Fruit fly (Drosophila melanogaster) whole organism, embryonic: ENCODE measurements around the gene Sodh1.

Experiments
- Adf1 ChIP-seq: fragments of 200-800 bp; sonication (Bioruptor generic); IDR thresholded peaks from 2 replicates; pipeline ENCODE4 v1.3.6; 2022; ENCODE audit warnings: missing biosample characterization, missing genetic modification characterization
- Bgb ChIP-seq: fragments of 200-800 bp; sonication (Bioruptor generic); IDR thresholded peaks from 2 replicates; pipeline ENCODE4 v1.3.6; 2022; ENCODE audit warnings: missing biosample characterization, missing genetic modification characterization; ENCODE audit not compliant: partially characterized antibody
- CG13296 ChIP-seq: fragments of 200-800 bp; sonication (Bioruptor generic); optimal IDR thresholded peaks from 3 replicates; lab custom pipeline; 2018; ENCODE audit warnings: missing biosample characterization, mild to moderate bottlenecking, missing genetic modification characterization
- CG13775 ChIP-seq: fragments of 200-800 bp; sonication (Bioruptor generic); optimal IDR thresholded peaks from 3 replicates; lab custom pipeline; 2017; ENCODE audit warnings: missing biosample characterization, mild to moderate bottlenecking, missing genetic modification characterization
- CG15479 ChIP-seq: fragments of 200-800 bp; sonication (Bioruptor generic); optimal IDR thresholded peaks from 3 replicates; lab custom pipeline; 2019; ENCODE audit warnings: missing biosample characterization, mild to moderate bottlenecking, missing genetic modification characterization, moderate library complexity
- CG17829 ChIP-seq: fragments of 200-800 bp; optimal IDR thresholded peaks from 2 replicates; lab custom pipeline; 2019; ENCODE audit warnings: missing biosample characterization, mild to moderate bottlenecking, missing genetic modification characterization, moderate library complexity
- CG1832 ChIP-seq: fragments of 200-800 bp; sonication (Bioruptor generic); optimal IDR thresholded peaks from 2 replicates; lab custom pipeline; 2017; ENCODE audit warnings: missing biosample characterization, mild to moderate bottlenecking, missing genetic modification characterization, inconsistent platforms
- CG4328 ChIP-seq: fragments of 200-800 bp; sonication (Bioruptor generic); optimal IDR thresholded peaks from 3 replicates; lab custom pipeline; 2017; ENCODE audit warnings: missing biosample characterization, missing genetic modification reagents, missing genetic modification characterization
- CG4854 ChIP-seq: fragments of 200-800 bp; sonication (Bioruptor generic); optimal IDR thresholded peaks from 2 replicates; lab custom pipeline; 2016; ENCODE audit warnings: missing biosample characterization, missing genetic modification characterization, inconsistent platforms
- CG6272 ChIP-seq: fragments of 200-800 bp; sonication (Bioruptor generic); IDR thresholded peaks from 2 replicates; pipeline ENCODE4 v1.3.6; 2022; ENCODE audit warnings: missing biosample characterization, missing genetic modification characterization
- CG8089 ChIP-seq: fragments of 200-800 bp; sonication (Bioruptor generic); optimal IDR thresholded peaks from 3 replicates; lab custom pipeline; 2016; ENCODE audit warnings: missing biosample characterization, missing genetic modification characterization
- CoRest ChIP-seq: fragments of 200-800 bp; sonication (Bioruptor generic); optimal IDR thresholded peaks from 3 replicates; lab custom pipeline; 2018; ENCODE audit warnings: missing biosample characterization, mild to moderate bottlenecking, missing genetic modification characterization, moderate library complexity
- D ChIP-seq, 2 experiments: fragments of 200-800 bp in 1 of 2; fragments of >200 bp in 1 of 2; sonication (Bioruptor generic) in 1 of 2; optimal IDR thresholded peaks; 2 replicates in 1 of 2; 3 replicates in 1 of 2; lab custom pipeline; 2017; ENCODE audit warnings: mild to moderate bottlenecking in 1 of 2, missing biosample characterization in 1 of 2, missing genetic modification characterization in 1 of 2, missing genetic modification reagents in 1 of 2
- Ets97D ChIP-seq: fragments of 200-800 bp; sonication (Bioruptor generic); optimal IDR thresholded peaks from 3 replicates; lab custom pipeline; 2016; ENCODE audit warnings: missing biosample characterization, missing genetic modification characterization
- HHEX ChIP-seq: fragments of 200-800 bp; sonication (Bioruptor generic); optimal IDR thresholded peaks from 3 replicates; lab custom pipeline; 2017; ENCODE audit warnings: missing biosample characterization, mild to moderate bottlenecking, missing genetic modification characterization, missing genetic modification reagents
- HmgD ChIP-seq: fragments of 200-800 bp; sonication (Bioruptor generic); optimal IDR thresholded peaks from 3 replicates; lab custom pipeline; 2016; ENCODE audit warnings: missing biosample characterization, missing genetic modification characterization
- Kr ChIP-seq: fragments of 200-800 bp; sonication (Bioruptor generic); optimal IDR thresholded peaks from 2 replicates; lab custom pipeline; 2017; ENCODE audit warnings: missing biosample characterization, mild to moderate bottlenecking, missing genetic modification characterization
- MBD-R2 ChIP-seq: fragments of 200-800 bp; sonication (Bioruptor generic); IDR thresholded peaks from 2 replicates; pipeline ENCODE4 v1.3.6; 2022; ENCODE audit warnings: missing biosample characterization, missing genetic modification characterization
- MTF-1 ChIP-seq: fragments of 200-800 bp; sonication (Bioruptor generic); optimal IDR thresholded peaks from 2 replicates; lab custom pipeline; 2018; ENCODE audit warnings: missing biosample characterization, mild to moderate bottlenecking, missing genetic modification characterization, borderline replicate concordance
- Med ChIP-seq: fragments of 200-800 bp; sonication (Bioruptor generic); peaks from one replicate; lab custom pipeline; 2016; ENCODE audit warnings: missing biosample characterization, missing genetic modification characterization, mild to moderate bottlenecking, inconsistent platforms, moderate library complexity
- NC2α ChIP-seq: fragments of 200-800 bp; sonication (Bioruptor generic); optimal IDR thresholded peaks from 2 replicates; lab custom pipeline; 2016; ENCODE audit warnings: missing biosample characterization, missing genetic modification characterization
- Stat92E ChIP-seq, 3 experiments: fragments of >200 bp in 2 of 3; fragments of 200-800 bp in 1 of 3; sonication (Bioruptor generic) in 1 of 3; optimal IDR thresholded peaks; 2 replicates each; lab custom pipeline; 2017 to 2019; ENCODE audit warnings: missing biosample characterization in 3 of 3, missing genetic modification characterization in 3 of 3, mild to moderate bottlenecking in 1 of 3, moderate library complexity in 1 of 3
- Trl ChIP-seq, 3 experiments: fragments of >200 bp in 2 of 3; fragments of 200-800 bp in 1 of 3; sonication (Bioruptor generic) in 1 of 3; optimal IDR thresholded peaks; 2 replicates in 1 of 3; 3 replicates in 2 of 3; lab custom pipeline; 2016 to 2017; ENCODE audit warnings: missing biosample characterization in 1 of 3, missing genetic modification characterization in 1 of 3
- Vsx1 ChIP-seq: fragments of 200-800 bp; sonication (Bioruptor generic); optimal IDR thresholded peaks from 2 replicates; lab custom pipeline; 2017; ENCODE audit warnings: missing biosample characterization, mild to moderate bottlenecking, missing genetic modification characterization, missing genetic modification reagents
- ac ChIP-seq: fragments of 200-800 bp; sonication (Bioruptor generic); optimal IDR thresholded peaks from 3 replicates; lab custom pipeline; 2017; ENCODE audit warnings: missing biosample characterization, mild to moderate bottlenecking, missing genetic modification characterization
- bcd ChIP-seq: fragments of 200-800 bp; sonication (Bioruptor generic); optimal IDR thresholded peaks from 2 replicates; lab custom pipeline; 2017; ENCODE audit warnings: missing biosample characterization, mild to moderate bottlenecking, missing genetic modification characterization
- cad ChIP-seq: fragments of >200 bp; optimal IDR thresholded peaks from 2 replicates; lab custom pipeline; 2017; ENCODE audit warnings: missing biosample characterization, missing genetic modification characterization
- chinmo ChIP-seq: fragments of 200-800 bp; sonication (Bioruptor generic); IDR thresholded peaks from 4 replicates; pipeline ENCODE4 v1.3.6; 2022; ENCODE audit warnings: missing biosample characterization, missing genetic modification characterization; ENCODE audit not compliant: partially characterized antibody
- chm ChIP-seq: fragments of 200-800 bp; sonication (Bioruptor generic); IDR thresholded peaks from 2 replicates; pipeline ENCODE4 v1.3.6; 2022; ENCODE audit warnings: missing biosample characterization, missing genetic modification characterization
- crp ChIP-seq, 2 experiments: fragments of 200-800 bp; sonication (Bioruptor generic); optimal IDR thresholded peaks; 2 replicates in 1 of 2; 3 replicates in 1 of 2; lab custom pipeline; 2017; ENCODE audit warnings: missing biosample characterization in 2 of 2, missing genetic modification characterization in 2 of 2, mild to moderate bottlenecking in 1 of 2, moderate library complexity in 1 of 2
- dm ChIP-seq: fragments of 200-800 bp; sonication (Bioruptor generic); optimal IDR thresholded peaks from 3 replicates; lab custom pipeline; 2016; ENCODE audit warnings: missing biosample characterization, missing genetic modification characterization
- dpn ChIP-seq, 2 experiments: fragments of 200-800 bp; sonication (Bioruptor generic); optimal IDR thresholded peaks; 3 replicates each; lab custom pipeline; 2016; ENCODE audit warnings: missing biosample characterization in 2 of 2, missing genetic modification characterization in 2 of 2
- gce ChIP-seq: fragments of 200-800 bp; sonication (Bioruptor generic); IDR thresholded peaks from 3 replicates; pipeline ENCODE4 v1.3.6; 2022; ENCODE audit warnings: missing biosample characterization, missing genetic modification characterization
- gsb-n ChIP-seq: fragments of 200-800 bp; sonication (Bioruptor generic); optimal IDR thresholded peaks from 3 replicates; lab custom pipeline; 2018; ENCODE audit warnings: missing biosample characterization, mild to moderate bottlenecking, missing genetic modification characterization
- hth ChIP-seq: fragments of >200 bp; optimal IDR thresholded peaks from 2 replicates; lab custom pipeline; 2017; ENCODE audit warnings: inconsistent platforms
- kni ChIP-seq: fragments of 200-800 bp; sonication (Bioruptor generic); optimal IDR thresholded peaks from 3 replicates; lab custom pipeline; 2017; ENCODE audit warnings: mild to moderate bottlenecking, missing biosample characterization, missing genetic modification reagents, missing genetic modification characterization
- lab ChIP-seq: fragments of 200-800 bp; sonication (Bioruptor generic); optimal IDR thresholded peaks from 3 replicates; lab custom pipeline; 2017; ENCODE audit warnings: missing biosample characterization, missing genetic modification characterization, mild to moderate bottlenecking, moderate library complexity, missing genetic modification reagents
- nau ChIP-seq: fragments of 200-800 bp; sonication (Bioruptor generic); optimal IDR thresholded peaks from 3 replicates; lab custom pipeline; 2017; ENCODE audit warnings: missing biosample characterization, mild to moderate bottlenecking, missing genetic modification characterization, missing genetic modification reagents
- phol ChIP-seq: fragments of 200-800 bp; sonication (Bioruptor generic); optimal IDR thresholded peaks from 3 replicates; lab custom pipeline; 2018; ENCODE audit warnings: missing biosample characterization, mild to moderate bottlenecking, missing genetic modification characterization, moderate library complexity
- pzg ChIP-seq: fragments of 200-800 bp; sonication (Bioruptor generic); optimal IDR thresholded peaks from 3 replicates; lab custom pipeline; 2018; ENCODE audit warnings: missing biosample characterization, mild to moderate bottlenecking, missing genetic modification characterization, moderate library complexity
- ro ChIP-seq: fragments of 200-800 bp; sonication (Bioruptor generic); IDR thresholded peaks from 2 replicates; pipeline ENCODE4 v1.3.6; 2022; ENCODE audit warnings: missing biosample characterization, missing genetic modification characterization
- scrt ChIP-seq: fragments of 200-800 bp; sonication (Bioruptor generic); optimal IDR thresholded peaks from 2 replicates; lab custom pipeline; 2018; ENCODE audit warnings: missing biosample characterization, mild to moderate bottlenecking, missing genetic modification characterization, moderate library complexity
- sd ChIP-seq: fragments of 200-800 bp; sonication (Bioruptor generic); optimal IDR thresholded peaks from 3 replicates; lab custom pipeline; 2018; ENCODE audit warnings: missing biosample characterization, mild to moderate bottlenecking, missing genetic modification characterization, moderate library complexity
- sens-2 ChIP-seq: fragments of 200-800 bp; sonication (Bioruptor generic); IDR thresholded peaks from 2 replicates; pipeline ENCODE4 v1.3.6; 2022; ENCODE audit warnings: missing biosample characterization, missing genetic modification characterization
- unpg ChIP-seq: fragments of 200-800 bp; sonication (Bioruptor generic); optimal IDR thresholded peaks from 3 replicates; lab custom pipeline; 2018; ENCODE audit warnings: missing biosample characterization, mild to moderate bottlenecking, missing genetic modification characterization, moderate library complexity
- vfl ChIP-seq: fragments of 200-800 bp; sonication (Bioruptor generic); optimal IDR thresholded peaks from 2 replicates; lab custom pipeline; 2016; ENCODE audit warnings: missing biosample characterization, missing genetic modification characterization
- yki ChIP-seq: fragments of >200 bp; optimal IDR thresholded peaks from 3 replicates; lab custom pipeline; 2018
- z ChIP-seq: fragments of 200-800 bp; sonication (Bioruptor generic); IDR thresholded peaks from 3 replicates; pipeline ENCODE4 v1.3.6; 2022; ENCODE audit warnings: missing biosample characterization, missing genetic modification characterization

The Sodh1 gene

dm6 chr3R:7037250-7037802, 14.8 kb upstream of the Sodh1 start (continued):
- TF ChIP-seq CG8089 (GFP tag; lab: Kevin White, UChicago) (peak; percentile 11), CoRest (tag; lab: Kevin White, UChicago) (peak; percentile 43), Kr (GFP tag; lab: Kevin White, UChicago) (peak; percentile 100), CG13775 (peak; percentile 11), Ets97D (GFP tag; lab: Kevin White, UChicago) (no peak), sd (tag; lab: Kevin White, UChicago) (peak; percentile 51), HmgD (GFP tag; lab: Kevin White, UChicago) (peak; percentile 51), scrt (peak; percentile 97), chm (GFP tag; lab: Robert Waterston, UW) (0 out of 2 replicates have a peak, but pooled peaks have one; percentile 15), MTF-1 (GFP tag; lab: Kevin White, UChicago) (peak; percentile 22), CG13296 (GFP tag; lab: Kevin White, UChicago) (no peak), Bgb (GFP tag; lab: Robert Waterston, UW) (0 out of 2 replicates have a peak, but pooled peaks have one; percentile 22), sens-2 (GFP tag; lab: Robert Waterston, UW) (no peak), phol (tag; lab: Kevin White, UChicago) (peak; percentile 83), pzg (GFP tag; lab: Kevin White, UChicago) (peak; percentile 3), lab (peak; percentile 8), bcd (GFP tag; lab: Kevin White, UChicago) (peak; percentile 1), CG4854 (no peak), dpn (GFP tag; optimal IDR thresholded peaks at IDR 0.05; lab: Kevin White, UChicago) (peak in 1 of 2 experiments; percentile 31), CG1832 (GFP tag; lab: Kevin White, UChicago) (peak; percentile 95), chinmo (peak; percentile 89; the same call in 1 of the 4 replicates), ro (GFP tag; lab: Robert Waterston, UW) (no peak), CG15479 (GFP tag; lab: Kevin White, UChicago) (peak; percentile 93), cad (GFP tag; lab: Kevin White, UChicago) (peak; percentile 100), D (optimal IDR thresholded peaks at IDR 0.05; lab: Kevin White, UChicago) (peak; percentile 87), D (GFP tag; optimal IDR thresholded peaks at IDR 0.05; lab: Kevin White, UChicago) (peak; percentile 28), crp (GFP tag; optimal IDR thresholded peaks at IDR 0.05; lab: Kevin White, UChicago) (peak in 1 of 2 experiments; percentile 70), unpg (GFP tag; lab: Kevin White, UChicago) (peak; percentile 20), gce (GFP tag; lab: Robert Waterston, UW) (0 out of 3 replicates have a peak, but pooled peaks have one; percentile 36), Stat92E (GFP tag; optimal IDR thresholded peaks at IDR 0.05; lab: Kevin White, UChicago) (peak in 1 of 3 experiments; percentile 17), gsb-n (tag; lab: Kevin White, UChicago) (peak; percentile 62), yki (peak; percentile 37), Trl (optimal IDR thresholded peaks at IDR 0.05; lab: Kevin White, UChicago) (peak; percentile 87 to 91), Trl (GFP tag; optimal IDR thresholded peaks at IDR 0.05; lab: Kevin White, UChicago) (peak; percentile 46), HHEX (GFP tag; lab: Kevin White, UChicago) (peak; percentile 16), kni (GFP tag; lab: Kevin White, UChicago) (peak; percentile 91), CG6272 (GFP tag; lab: Robert Waterston, UW) (no peak), NC2α (GFP tag; lab: Kevin White, UChicago) (no peak), vfl (GFP tag; lab: Kevin White, UChicago) (peak; percentile 18), hth (peak; percentile 82), MBD-R2 (no peak), Vsx1 (peak; percentile 27), dm (GFP tag; lab: Kevin White, UChicago) (peak; percentile 55), ac (GFP tag; lab: Kevin White, UChicago) (peak; percentile 91), nau (GFP tag; lab: Kevin White, UChicago) (peak; percentile 64), z (GFP tag; lab: Robert Waterston, UW) (peak; percentile 91), CG4328 (no peak), Med (GFP tag; lab: Kevin White, UChicago) (peak; percentile 80), Adf1 (peak; percentile 100), CG17829 (tag; lab: Kevin White, UChicago) (peak; percentile 72)
